Worm (Caenorhabditis elegans): ENCODE measurements around the gene clp-10.

clp-10 gene

ce11 chrIII:16797-17196 lies 21.2 kb downstream of the clp-10 start:
- TF ChIP-seq flt-1 (GFP tag; IDR thresholded peaks at IDR 0.05), result no peak
- TF ChIP-seq ets-7 (tag; optimal IDR thresholded peaks at IDR 0.05), result no peak
- no peak for TF ChIP-seq hnd-1 (tag; optimal IDR thresholded peaks at IDR 0.05)
- no peak for TF ChIP-seq tra-4 (tag; optimal IDR thresholded peaks at IDR 0.05)
- no peak for TF ChIP-seq hmg-4 (GFP tag; optimal IDR thresholded peaks at IDR 0.05)
- no peak for TF ChIP-seq aly-1 (tag; optimal IDR thresholded peaks at IDR 0.05)
- no peak for TF ChIP-seq F13C5.2 (tag; optimal IDR thresholded peaks at IDR 0.05)
- TF ChIP-seq ceh-36 (tag; optimal IDR thresholded peaks at IDR 0.05), result no peak
- TF ChIP-seq sea-1 (GFP tag; conservative IDR thresholded peaks at IDR 0.05), result no peak
- TF ChIP-seq hmbx-1 (tag; optimal IDR thresholded peaks at IDR 0.05), result no peak
- no peak for TF ChIP-seq pes-1 (GFP tag; IDR thresholded peaks at IDR 0.05)
- TF ChIP-seq ceh-13 (GFP tag; optimal IDR thresholded peaks at IDR 0.05), result no peak
- no peak for TF ChIP-seq tbx-11 (GFP tag; IDR thresholded peaks at IDR 0.05)
- no peak for TF ChIP-seq B0310.2 (tag; optimal IDR thresholded peaks at IDR 0.05)
- no peak for TF ChIP-seq scrt-1 (GFP tag; IDR thresholded peaks at IDR 0.05)
- TF ChIP-seq ama-1 (optimal IDR thresholded peaks at IDR 0.05), result no peak
- no peak for TF ChIP-seq tbx-37 (GFP tag; conservative IDR thresholded peaks at IDR 0.05)

ce11 chrIII:15224-15822 lies 22.7 kb downstream of the clp-10 start, which contains the start of gene H10E21.1:
H10E21.1 (plus strand) TSS chrIII:15772.
- TF ChIP-seq B0310.2 (tag; optimal IDR thresholded peaks at IDR 0.05) (no peak), ceh-13 (GFP tag; optimal IDR thresholded peaks at IDR 0.05) (no peak), ama-1 (optimal IDR thresholded peaks at IDR 0.05) (no peak), tra-4 (tag; optimal IDR thresholded peaks at IDR 0.05) (no peak), tbx-37 (GFP tag; conservative IDR thresholded peaks at IDR 0.05) (no peak), ceh-36 (tag; optimal IDR thresholded peaks at IDR 0.05) (no peak), aly-1 (tag; optimal IDR thresholded peaks at IDR 0.05) (no peak), hmg-4 (GFP tag; optimal IDR thresholded peaks at IDR 0.05) (no peak), scrt-1 (GFP tag; IDR thresholded peaks at IDR 0.05) (no peak), pes-1 (GFP tag; IDR thresholded peaks at IDR 0.05) (no peak), hnd-1 (tag; optimal IDR thresholded peaks at IDR 0.05) (no peak)

- TF ChIP-seq tra-4 (tag; optimal IDR thresholded peaks at IDR 0.05), result no peak
- no peak for TF ChIP-seq hmbx-1 (tag; optimal IDR thresholded peaks at IDR 0.05)
- no peak for TF ChIP-seq ceh-36 (tag; optimal IDR thresholded peaks at IDR 0.05)
- TF ChIP-seq aly-1 (tag; optimal IDR thresholded peaks at IDR 0.05), result no peak
- no peak for TF ChIP-seq hmg-4 (GFP tag; optimal IDR thresholded peaks at IDR 0.05)
- no peak for TF ChIP-seq tbx-11 (GFP tag; IDR thresholded peaks at IDR 0.05)
- TF ChIP-seq scrt-1 (GFP tag; IDR thresholded peaks at IDR 0.05), result no peak
- TF ChIP-seq sea-1 (GFP tag; conservative IDR thresholded peaks at IDR 0.05), result no peak
- no peak for TF ChIP-seq hnd-1 (tag; optimal IDR thresholded peaks at IDR 0.05)
These were observed 23.3 kb downstream of the clp-10 start, which contains the start of gene nhr-80 for ce11 chrIII:14671-15070. nhr-80 (minus strand) TSS chrIII:14869.

ce11 chrIII:14175-14574 lies 23.8 kb downstream of the clp-10 start:
- TF ChIP-seq ets-7 (tag; optimal IDR thresholded peaks at IDR 0.05) (no peak), hmbx-1 (tag; optimal IDR thresholded peaks at IDR 0.05) (no peak), tbx-11 (GFP tag; IDR thresholded peaks at IDR 0.05) (no peak)

- TF ChIP-seq F13C5.2 (tag; optimal IDR thresholded peaks at IDR 0.05) (no peak), ceh-13 (GFP tag; optimal IDR thresholded peaks at IDR 0.05) (no peak), tbx-37 (GFP tag; conservative IDR thresholded peaks at IDR 0.05) (no peak), tra-4 (tag; optimal IDR thresholded peaks at IDR 0.05) (no peak), pes-1 (GFP tag; IDR thresholded peaks at IDR 0.05) (no peak), flt-1 (GFP tag; IDR thresholded peaks at IDR 0.05) (no peak), scrt-1 (GFP tag; IDR thresholded peaks at IDR 0.05) (no peak)
These were observed 35.1 kb downstream of the clp-10 start, which contains the start of the genes fbxa-6, cTel54X.2 and npr-30 for ce11 chrIII:2919-3371. fbxa-6 (minus strand) TSS chrIII:3097. cTel54X.2 (plus strand) TSS chrIII:3278. npr-30 (plus strand) TSS chrIII:3321.

Data from whole organism, early embryonic.